Fruit fly (Drosophila melanogaster) whole organism, embryonic: Measurements from ENCODE around the gene CG4218.

Experiments
- ATbp ChIP-seq: fragments of 200-800 bp; sonication (Bioruptor generic); optimal IDR thresholded peaks from 2 replicates; lab custom pipeline; 2017; ENCODE audit warnings: missing biosample characterization, mild to moderate bottlenecking, missing genetic modification characterization, missing genetic modification reagents
- Aef1 ChIP-seq: fragments of 200-800 bp; sonication (Bioruptor generic); IDR thresholded peaks from 3 replicates; pipeline ENCODE4 v1.3.6; 2022; ENCODE audit warnings: missing biosample characterization, missing genetic modification characterization
- CG10209 ChIP-seq: fragments of 200-800 bp; sonication (Bioruptor generic); optimal IDR thresholded peaks from 3 replicates; lab custom pipeline; 2017; ENCODE audit warnings: missing biosample characterization, mild to moderate bottlenecking, missing genetic modification characterization, missing genetic modification reagents
- CG10979 ChIP-seq: fragments of 200-800 bp; sonication (Bioruptor generic); optimal IDR thresholded peaks from 2 replicates; lab custom pipeline; 2018; ENCODE audit warnings: missing biosample characterization, mild to moderate bottlenecking, missing genetic modification characterization, moderate library complexity
- CG11085 ChIP-seq: fragments of 200-800 bp; sonication (Bioruptor generic); IDR thresholded peaks from 2 replicates; pipeline ENCODE4 v1.3.6; 2022; ENCODE audit warnings: missing biosample characterization, missing genetic modification characterization
- CG12744 ChIP-seq: fragments of 200-800 bp; sonication (Bioruptor generic); optimal IDR thresholded peaks from 2 replicates; lab custom pipeline; 2016; ENCODE audit warnings: missing biosample characterization, missing genetic modification characterization
- CG13894 ChIP-seq: fragments of 200-800 bp; sonication (Bioruptor generic); optimal IDR thresholded peaks from 3 replicates; lab custom pipeline; 2018; ENCODE audit warnings: missing biosample characterization, mild to moderate bottlenecking, missing genetic modification characterization, moderate library complexity
- CG15269 ChIP-seq: fragments of 200-800 bp; sonication (Bioruptor generic); optimal IDR thresholded peaks from 2 replicates; lab custom pipeline; 2018; ENCODE audit warnings: missing biosample characterization, mild to moderate bottlenecking, missing genetic modification characterization, moderate library complexity
- CG1602 ChIP-seq: fragments of 200-800 bp; sonication (Bioruptor generic); optimal IDR thresholded peaks from 3 replicates; lab custom pipeline; 2016; ENCODE audit warnings: missing biosample characterization, missing genetic modification characterization
- CG17359 ChIP-seq: fragments of 200-800 bp; sonication (Bioruptor generic); optimal IDR thresholded peaks from 3 replicates; lab custom pipeline; 2018; ENCODE audit warnings: missing biosample characterization, mild to moderate bottlenecking, missing genetic modification characterization, moderate library complexity
- CG17385 ChIP-seq: fragments of 200-800 bp; sonication (Bioruptor generic); optimal IDR thresholded peaks from 3 replicates; lab custom pipeline; 2018; ENCODE audit warnings: missing biosample characterization, mild to moderate bottlenecking, missing genetic modification characterization
- CG2712 ChIP-seq: fragments of 200-800 bp; optimal IDR thresholded peaks from 3 replicates; lab custom pipeline; 2019; ENCODE audit warnings: missing biosample characterization, mild to moderate bottlenecking, missing genetic modification characterization, moderate library complexity
- CG32767 ChIP-seq: fragments of 200-800 bp; sonication (Bioruptor generic); IDR thresholded peaks from 2 replicates; pipeline ENCODE4 v1.3.6; 2022; ENCODE audit warnings: missing biosample characterization, missing genetic modification characterization
- CG3407 ChIP-seq: fragments of 200-800 bp; sonication (Bioruptor generic); optimal IDR thresholded peaks from 2 replicates; lab custom pipeline; 2018; ENCODE audit warnings: missing biosample characterization, mild to moderate bottlenecking, missing genetic modification characterization
- CG34376 ChIP-seq: fragments of 200-800 bp; sonication (Bioruptor generic); optimal IDR thresholded peaks from 2 replicates; lab custom pipeline; 2018; ENCODE audit warnings: missing biosample characterization, mild to moderate bottlenecking, missing genetic modification characterization
- CG42726 ChIP-seq: fragments of 200-800 bp; sonication (Bioruptor generic); IDR thresholded peaks from 2 replicates; pipeline ENCODE4 v1.3.6; 2022; ENCODE audit warnings: missing biosample characterization, missing genetic modification characterization; ENCODE audit not compliant: partially characterized antibody
- CG5180 ChIP-seq: fragments of 200-800 bp; sonication (Bioruptor generic); optimal IDR thresholded peaks from 3 replicates; lab custom pipeline; 2017; ENCODE audit warnings: missing biosample characterization, missing genetic modification characterization, mild to moderate bottlenecking, moderate library complexity, missing genetic modification reagents
- CG6689 ChIP-seq: fragments of 200-800 bp; sonication (Bioruptor generic); IDR thresholded peaks from 2 replicates; pipeline ENCODE4 v1.3.6; 2022; ENCODE audit warnings: missing biosample characterization, missing genetic modification characterization
- CG6765 ChIP-seq: fragments of 200-800 bp; sonication (Bioruptor generic); optimal IDR thresholded peaks from 3 replicates; lab custom pipeline; 2017; ENCODE audit warnings: missing biosample characterization, mild to moderate bottlenecking, missing genetic modification characterization
- CG8281 ChIP-seq: fragments of 200-800 bp; sonication (Bioruptor generic); optimal IDR thresholded peaks from 2 replicates; lab custom pipeline; 2018; ENCODE audit warnings: missing biosample characterization, mild to moderate bottlenecking, missing genetic modification characterization, moderate library complexity
- D19A ChIP-seq: fragments of 200-800 bp; optimal IDR thresholded peaks from 3 replicates; lab custom pipeline; 2019; ENCODE audit warnings: missing biosample characterization, mild to moderate bottlenecking, missing genetic modification characterization, moderate library complexity
- D19B ChIP-seq: fragments of 200-800 bp; sonication (Bioruptor generic); optimal IDR thresholded peaks from 2 replicates; lab custom pipeline; 2017; ENCODE audit warnings: missing biosample characterization, mild to moderate bottlenecking, missing genetic modification characterization
- HLH3B ChIP-seq: fragments of 200-800 bp; sonication (Bioruptor generic); IDR thresholded peaks from 2 replicates; pipeline ENCODE4 v1.3.6; 2022; ENCODE audit warnings: missing biosample characterization, missing genetic modification characterization
- Hr39 ChIP-seq: fragments of >200 bp; optimal IDR thresholded peaks from 2 replicates; lab custom pipeline; 2017
- Max ChIP-seq: fragments of 200-800 bp; sonication (Bioruptor generic); optimal IDR thresholded peaks from 2 replicates; lab custom pipeline; 2016; ENCODE audit warnings: missing biosample characterization, mild to moderate bottlenecking, missing genetic modification characterization
- NC2α ChIP-seq: fragments of 200-800 bp; sonication (Bioruptor generic); optimal IDR thresholded peaks from 2 replicates; lab custom pipeline; 2016; ENCODE audit warnings: missing biosample characterization, missing genetic modification characterization
- Poxn ChIP-seq: fragments of 200-800 bp; sonication (Bioruptor generic); IDR thresholded peaks from 2 replicates; pipeline ENCODE4 v1.3.6; 2022; ENCODE audit warnings: missing biosample characterization, missing genetic modification characterization
- Sry-δ ChIP-seq: fragments of 200-800 bp; sonication (Bioruptor generic); optimal IDR thresholded peaks from 2 replicates; lab custom pipeline; 2016; ENCODE audit warnings: missing biosample characterization, missing genetic modification characterization
- bowl ChIP-seq: fragments of 200-800 bp; sonication (Bioruptor generic); IDR thresholded peaks from 2 replicates; pipeline ENCODE4 v1.3.6; 2022; ENCODE audit warnings: missing biosample characterization, missing genetic modification characterization
- cato ChIP-seq: fragments of 200-800 bp; sonication (Bioruptor generic); optimal IDR thresholded peaks from 2 replicates; lab custom pipeline; 2016; ENCODE audit warnings: missing biosample characterization, missing genetic modification characterization, borderline replicate concordance
- caup ChIP-seq: fragments of 200-800 bp; sonication (Bioruptor generic); optimal IDR thresholded peaks from 3 replicates; lab custom pipeline; 2017; ENCODE audit warnings: missing biosample characterization, mild to moderate bottlenecking, missing genetic modification characterization, moderate library complexity; ENCODE audit not compliant: severe bottlenecking
- cwo ChIP-seq: fragments of 200-800 bp; sonication (Bioruptor generic); optimal IDR thresholded peaks from 3 replicates; lab custom pipeline; 2017; ENCODE audit warnings: missing biosample characterization, missing genetic modification characterization, mild to moderate bottlenecking, moderate library complexity, missing genetic modification reagents
- esg ChIP-seq: fragments of 200-800 bp; sonication (Bioruptor generic); conservative IDR thresholded peaks from 2 replicates; pipeline ENCODE4 v1.3.6; 2022; ENCODE audit warnings: missing biosample characterization, missing genetic modification characterization
- gem ChIP-seq: fragments of 200-800 bp; sonication (Bioruptor generic); optimal IDR thresholded peaks from 2 replicates; lab custom pipeline; 2019; ENCODE audit warnings: missing biosample characterization, mild to moderate bottlenecking, missing genetic modification characterization, moderate library complexity
- kah ChIP-seq: fragments of 200-800 bp; sonication (Bioruptor generic); optimal IDR thresholded peaks from 2 replicates; lab custom pipeline; 2018; ENCODE audit warnings: missing biosample characterization, mild to moderate bottlenecking, missing genetic modification characterization
- kni ChIP-seq: fragments of 200-800 bp; sonication (Bioruptor generic); optimal IDR thresholded peaks from 3 replicates; lab custom pipeline; 2017; ENCODE audit warnings: mild to moderate bottlenecking, missing biosample characterization, missing genetic modification reagents, missing genetic modification characterization
- lab ChIP-seq: fragments of 200-800 bp; sonication (Bioruptor generic); optimal IDR thresholded peaks from 3 replicates; lab custom pipeline; 2017; ENCODE audit warnings: missing biosample characterization, missing genetic modification characterization, mild to moderate bottlenecking, moderate library complexity, missing genetic modification reagents
- oc ChIP-seq: fragments of 200-800 bp; sonication (Bioruptor generic); optimal IDR thresholded peaks from 2 replicates; lab custom pipeline; 2018; ENCODE audit warnings: missing biosample characterization, mild to moderate bottlenecking, missing genetic modification characterization, moderate library complexity
- pfk ChIP-seq: fragments of 200-800 bp; sonication (Bioruptor generic); optimal IDR thresholded peaks from 2 replicates; lab custom pipeline; 2018; ENCODE audit warnings: missing biosample characterization, mild to moderate bottlenecking, missing genetic modification characterization, moderate library complexity
- pzg ChIP-seq: fragments of 200-800 bp; sonication (Bioruptor generic); optimal IDR thresholded peaks from 3 replicates; lab custom pipeline; 2018; ENCODE audit warnings: missing biosample characterization, mild to moderate bottlenecking, missing genetic modification characterization, moderate library complexity
- row ChIP-seq: fragments of 200-800 bp; sonication (Bioruptor generic); IDR thresholded peaks from 3 replicates; pipeline ENCODE4 v1.3.6; 2022; ENCODE audit warnings: missing biosample characterization, missing genetic modification characterization
- sd ChIP-seq: fragments of 200-800 bp; sonication (Bioruptor generic); optimal IDR thresholded peaks from 3 replicates; lab custom pipeline; 2018; ENCODE audit warnings: missing biosample characterization, mild to moderate bottlenecking, missing genetic modification characterization, moderate library complexity
- sens ChIP-seq: fragments of 200-800 bp; sonication (Bioruptor generic); peaks from one replicate; lab custom pipeline; 2016; ENCODE audit warnings: missing biosample characterization, missing genetic modification characterization
- sim ChIP-seq: fragments of 200-800 bp; sonication (Bioruptor generic); IDR thresholded peaks from 2 replicates; pipeline ENCODE4 v1.3.6; 2022; ENCODE audit warnings: missing biosample characterization, missing genetic modification characterization
- slou ChIP-seq: fragments of 200-800 bp; sonication (Bioruptor generic); optimal IDR thresholded peaks from 3 replicates; lab custom pipeline; 2016; ENCODE audit warnings: missing biosample characterization, missing genetic modification characterization
- so ChIP-seq: fragments of 200-800 bp; sonication (Bioruptor generic); IDR thresholded peaks from 3 replicates; pipeline ENCODE4 v1.3.6; 2022; ENCODE audit warnings: missing biosample characterization, missing genetic modification characterization
- twi ChIP-seq: fragments of 200-800 bp; optimal IDR thresholded peaks from 2 replicates; lab custom pipeline; 2019; ENCODE audit warnings: missing biosample characterization, mild to moderate bottlenecking, missing genetic modification characterization, moderate library complexity
- wor ChIP-seq: fragments of 200-800 bp; sonication (Bioruptor generic); IDR thresholded peaks from 2 replicates; pipeline ENCODE4 v1.3.6; 2022; ENCODE audit warnings: missing biosample characterization, missing genetic modification characterization

The CG4218 gene

dm6 chr2L:14515222-14516044 lies 33.5 kb downstream of the CG4218 start (continued):
- peak; percentile 38 for TF ChIP-seq twi
- peak; percentile 35 for TF ChIP-seq kah (GFP tag; lab: Kevin White, UChicago)
- TF ChIP-seq row (GFP tag; lab: Robert Waterston, UW), result peak; percentile 69
- TF ChIP-seq CG12744, result no peak
- TF ChIP-seq so, result peak; percentile 84; the same call in 2 of the 3 replicates
- no peak for TF ChIP-seq bowl (GFP tag; lab: Robert Waterston, UW)
- TF ChIP-seq CG10979 (tag; lab: Kevin White, UChicago), result peak; percentile 84
- TF ChIP-seq D19A, result peak; percentile 71
- TF ChIP-seq cwo (GFP tag; lab: Kevin White, UChicago), result peak; percentile 31
- peak; percentile 58 for TF ChIP-seq CG5180 (GFP tag; lab: Kevin White, UChicago)
- peak; percentile 59 for TF ChIP-seq Max
- peak; percentile 81 for TF ChIP-seq CG32767 (GFP tag; lab: Robert Waterston, UW)
- TF ChIP-seq lab, result peak; percentile 47
- TF ChIP-seq ATbp (GFP tag; lab: Kevin White, UChicago), result peak; percentile 58
- peak; percentile 68 for TF ChIP-seq HLH3B
- TF ChIP-seq CG1602 (GFP tag; lab: Kevin White, UChicago), result peak; percentile 57
- peak; percentile 68 for TF ChIP-seq CG15269 (tag; lab: Kevin White, UChicago)
- TF ChIP-seq NC2α (GFP tag; lab: Kevin White, UChicago), result no peak
- peak; percentile 57 for TF ChIP-seq kni (GFP tag; lab: Kevin White, UChicago)
- no peak for TF ChIP-seq CG13894 (tag; lab: Kevin White, UChicago)
- TF ChIP-seq CG34376 (GFP tag; lab: Kevin White, UChicago), result peak; percentile 37
- TF ChIP-seq cato, result peak; percentile 50
- peak; percentile 61 for TF ChIP-seq sd
- TF ChIP-seq CG17385 (GFP tag; lab: Kevin White, UChicago), result peak; percentile 62
- TF ChIP-seq Hr39 (lab: Kevin White, UChicago), result no peak
- peak; percentile 87 for TF ChIP-seq gem (tag; lab: Kevin White, UChicago)
- peak; percentile 64 for TF ChIP-seq wor (GFP tag; lab: Robert Waterston, UW)
- TF ChIP-seq CG8281, result peak; percentile 23
- no peak for TF ChIP-seq Sry-δ
- peak; percentile 63 for TF ChIP-seq esg (GFP tag; lab: Robert Waterston, UW)
- peak; percentile 49 for TF ChIP-seq CG3407 (GFP tag; lab: Kevin White, UChicago)
- no peak for TF ChIP-seq D19B
- TF ChIP-seq pzg (GFP tag; lab: Kevin White, UChicago), result no peak
- TF ChIP-seq CG6765, result no peak
- peak; percentile 71 for TF ChIP-seq CG10209 (GFP tag; lab: Kevin White, UChicago)
- peak; percentile 58; the same call in 2 of the 3 replicates for TF ChIP-seq Aef1 (GFP tag; lab: Robert Waterston, UW)
- TF ChIP-seq sim (GFP tag; lab: Robert Waterston, UW), result peak; percentile 24; the same call in 1 of the 2 replicates
- peak; percentile 67 for TF ChIP-seq CG6689 (GFP tag; lab: Robert Waterston, UW)
- TF ChIP-seq Poxn (GFP tag; lab: Robert Waterston, UW), result no peak
- no peak for TF ChIP-seq caup (GFP tag; lab: Kevin White, UChicago)
- peak; percentile 84 for TF ChIP-seq sens
- TF ChIP-seq CG11085 (GFP tag; lab: Robert Waterston, UW), result no peak
- peak; percentile 7 for TF ChIP-seq slou
- TF ChIP-seq CG2712 (tag; lab: Kevin White, UChicago), result peak; percentile 88
- TF ChIP-seq pfk (GFP tag; lab: Kevin White, UChicago), result no peak
- TF ChIP-seq CG17359 (tag; lab: Kevin White, UChicago), result peak; percentile 60
- TF ChIP-seq oc (tag; lab: Kevin White, UChicago), result peak; percentile 21
- TF ChIP-seq CG42726 (GFP tag; lab: Robert Waterston, UW), result no peak
